Worm (Caenorhabditis elegans): Measurements from ENCODE around the gene haf-1.

Gene haf-1

DNA sequence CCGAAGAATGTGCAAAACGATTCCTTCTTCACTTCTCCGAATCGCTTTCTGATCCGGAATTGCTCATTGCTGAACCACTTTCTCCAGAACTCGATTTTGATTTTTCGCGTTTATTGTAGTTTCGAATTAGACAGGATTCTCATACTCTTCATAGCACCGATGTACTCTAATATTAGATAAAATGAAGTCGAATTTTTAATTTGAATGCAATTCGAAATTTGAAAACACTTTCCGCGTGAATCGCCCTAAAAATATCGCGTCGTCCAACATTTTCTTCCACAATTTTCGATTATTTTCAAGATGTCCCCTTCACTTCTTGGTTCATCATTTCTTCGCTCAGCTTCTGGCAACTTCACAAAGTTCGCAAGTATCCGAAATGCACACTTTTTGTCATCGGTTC is 5.8 kb downstream of the haf-1 start, which contains the start of gene C30H6.8:
Gene C30H6.8 (plus strand): TSS at position 301 of the 400 bp plus-strand sequence.
- no peak for TF ChIP-seq lir-3 (tag; optimal IDR thresholded peaks at IDR 0.05; ENCODE audit: poor library complexity)
- no peak for TF ChIP-seq jun-1 (tag; optimal IDR thresholded peaks at IDR 0.05)
- no peak for TF ChIP-seq egl-27 (tag; optimal IDR thresholded peaks at IDR 0.05)
- TF ChIP-seq nhr-28 (tag; optimal IDR thresholded peaks at IDR 0.05) = no peak
- no peak for TF ChIP-seq isw-1 (GFP tag; IDR thresholded peaks at IDR 0.05)
- TF ChIP-seq sptf-1 (tag; optimal IDR thresholded peaks at IDR 0.05) = no peak
- TF ChIP-seq mab-9 (GFP tag; IDR thresholded peaks at IDR 0.05) = no peak
- no peak for TF ChIP-seq ces-1 (GFP tag; optimal IDR thresholded peaks at IDR 0.05)
- TF ChIP-seq dpl-1 (GFP tag; optimal IDR thresholded peaks at IDR 0.05) = no peak
- no peak for TF ChIP-seq mdl-1 (tag; optimal IDR thresholded peaks at IDR 0.05)
- no peak for TF ChIP-seq tbx-2 (tag; optimal IDR thresholded peaks at IDR 0.05)
- TF ChIP-seq pqm-1 (tag; optimal IDR thresholded peaks at IDR 0.05) = no peak
- TF ChIP-seq ztf-11 (tag; optimal IDR thresholded peaks at IDR 0.05) = no peak
- TF ChIP-seq ztf-4 (tag; optimal IDR thresholded peaks at IDR 0.05) = no peak
- TF ChIP-seq swsn-7 (tag; optimal IDR thresholded peaks at IDR 0.05) = no peak

ce11 chrIV:17383046-17383445 is 6.8 kb downstream of the haf-1 start, which contains the start of gene C30H6.12:
TSS of gene C30H6.12 (plus strand) at chrIV:17383346.
- TF ChIP-seq pqm-1 (tag; optimal IDR thresholded peaks at IDR 0.05) = no peak
- TF ChIP-seq mep-1 (tag; optimal IDR thresholded peaks at IDR 0.05) = no peak
- TF ChIP-seq lin-35 (GFP tag; optimal IDR thresholded peaks at IDR 0.05) = no peak
- TF ChIP-seq nhr-12 (tag; optimal IDR thresholded peaks at IDR 0.05) = no peak
- no peak for TF ChIP-seq nhr-237 (tag; optimal IDR thresholded peaks at IDR 0.05)
- no peak for TF ChIP-seq C16A3.4 (tag; optimal IDR thresholded peaks at IDR 0.05)
- no peak for TF ChIP-seq fkh-4 (tag; optimal IDR thresholded peaks at IDR 0.05; ENCODE audit: borderline replicate concordance)
- TF ChIP-seq lin-14 (GFP tag; optimal IDR thresholded peaks at IDR 0.05) = no peak
- TF ChIP-seq alr-1 (tag; optimal IDR thresholded peaks at IDR 0.05; ENCODE audit: borderline replicate concordance) = no peak

DNA sequence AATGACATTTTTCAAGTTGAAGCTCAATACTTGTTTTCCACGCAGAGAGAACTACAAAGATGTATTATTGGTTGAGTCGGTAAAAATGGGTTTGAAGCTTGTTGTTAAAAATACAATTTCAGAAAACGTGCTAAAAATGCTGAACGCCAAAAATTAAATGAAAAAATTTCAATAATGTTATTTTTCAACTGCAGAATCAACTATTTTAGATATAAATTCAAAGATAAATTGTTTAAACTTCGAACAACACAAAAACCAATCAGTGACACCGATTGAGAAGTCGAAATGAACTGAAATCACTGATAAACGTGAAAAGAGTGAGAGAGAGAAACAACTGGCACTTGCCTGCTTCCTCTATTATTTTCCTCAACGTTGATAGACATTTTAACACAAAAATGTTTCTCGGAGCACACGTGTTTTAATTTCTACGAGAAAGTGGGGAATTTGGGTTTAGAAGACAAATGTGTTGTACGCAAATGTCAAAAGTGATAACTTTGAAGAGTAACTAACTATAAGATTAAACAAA is 11.3 kb downstream of the haf-1 start, which contains the start of gene T02D1.8:
Gene T02D1.8 (minus strand): TSS at position 51 of the 526 bp plus-strand sequence.
- no peak for TF ChIP-seq aha-1 (tag; optimal IDR thresholded peaks at IDR 0.05)
- no peak for TF ChIP-seq sox-4 (tag; optimal IDR thresholded peaks at IDR 0.05)
- no peak for TF ChIP-seq dsc-1 (tag; optimal IDR thresholded peaks at IDR 0.05)
- TF ChIP-seq mep-1 (tag; optimal IDR thresholded peaks at IDR 0.05) = no peak
- no peak for TF ChIP-seq fkh-8 (tag; optimal IDR thresholded peaks at IDR 0.05)
- no peak for TF ChIP-seq lin-15B (tag; optimal IDR thresholded peaks at IDR 0.05)
- no peak for TF ChIP-seq jun-1 (tag; optimal IDR thresholded peaks at IDR 0.05)
- no peak for TF ChIP-seq ceh-63 (GFP tag; optimal IDR thresholded peaks at IDR 0.05)
- peak; percentile 55 for TF ChIP-seq elt-2 (tag; optimal IDR thresholded peaks at IDR 0.05)
- no peak for TF ChIP-seq fkh-4 (tag; optimal IDR thresholded peaks at IDR 0.05; ENCODE audit: borderline replicate concordance)
- TF ChIP-seq nhr-71 (tag; optimal IDR thresholded peaks at IDR 0.05) = peak; percentile 22
- TF ChIP-seq fkh-10 (GFP tag; optimal IDR thresholded peaks at IDR 0.05) = no peak

DNA sequence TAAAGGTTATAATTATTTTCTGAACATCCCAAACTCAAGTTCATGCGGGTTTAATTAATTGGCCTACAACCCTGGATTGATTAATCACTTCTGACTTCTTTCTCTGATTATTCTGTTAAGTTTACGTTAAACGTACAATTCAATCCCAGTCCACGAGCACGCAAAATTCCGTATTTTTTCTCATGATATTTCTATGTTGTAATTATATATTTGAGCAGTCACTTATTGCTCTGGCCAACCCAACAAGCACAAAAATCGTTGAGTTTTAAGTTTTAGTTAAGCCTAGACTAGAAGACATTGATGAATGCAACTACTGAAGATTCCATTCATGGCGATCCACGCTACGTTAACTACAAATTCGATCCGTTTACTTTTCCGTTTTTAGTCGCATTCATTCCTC is 19.7 kb downstream of the haf-1 start, which contains the start of gene sru-15:
Gene sru-15 (plus strand): TSS at position 301 of the 400 bp plus-strand sequence.
- TF ChIP-seq vab-15 (tag; optimal IDR thresholded peaks at IDR 0.05) (no peak), efl-3 (GFP tag; optimal IDR thresholded peaks at IDR 0.05) (no peak), ztf-4 (tag; optimal IDR thresholded peaks at IDR 0.05) (no peak)

ce11 chrIV:17399455-17399854 is 23.2 kb downstream of the haf-1 start, which contains the start of gene T02D1.4:
TSS of gene T02D1.4 (plus strand) at chrIV:17399755.
- TF ChIP-seq fkh-8 (tag; optimal IDR thresholded peaks at IDR 0.05) (peak; percentile 0), pax-3 (tag; optimal IDR thresholded peaks at IDR 0.05) (peak; percentile 23), dpl-1 (GFP tag; optimal IDR thresholded peaks at IDR 0.05) (no peak)
